Worm (Caenorhabditis elegans): ENCODE measurements around the gene cyp-13A10.
A peak's percentile ranks its signal among the peaks of the same experiment; 100 is the strongest.

Gene cyp-13A10

ce11 chrII:9617039-9617901 lies 45.4 kb downstream of the cyp-13A10 start, which contains the start of gene hal-3 (continued):
- no peak for TF ChIP-seq lir-3 (tag; optimal IDR thresholded peaks at IDR 0.05)
- TF ChIP-seq T20F7.1 (GFP tag; optimal IDR thresholded peaks at IDR 0.05), result no peak
- no peak for TF ChIP-seq nhr-11 (tag; optimal IDR thresholded peaks at IDR 0.05)
- TF ChIP-seq lin-39 (tag; optimal IDR thresholded peaks at IDR 0.05), result no peak
- no peak for TF ChIP-seq ceh-82 (tag; optimal IDR thresholded peaks at IDR 0.05)
- peak in 1 of 2 experiments; percentile 81 for TF ChIP-seq unc-62 (GFP tag; optimal IDR thresholded peaks at IDR 0.05 in 1 of 2)
- TF ChIP-seq unc-62 (tag; optimal IDR thresholded peaks at IDR 0.05), result no peak
- TF ChIP-seq lin-15B (tag; optimal IDR thresholded peaks at IDR 0.05), result no peak
- TF ChIP-seq lin-38 (GFP tag; IDR thresholded peaks at IDR 0.05), result 0 out of 2 replicates have a peak, but pooled peaks have one; percentile 33
- no peak for TF ChIP-seq ZK337.2 (GFP tag; IDR thresholded peaks at IDR 0.05)
- no peak for TF ChIP-seq nhr-111 (GFP tag; optimal IDR thresholded peaks at IDR 0.05)
- 0 out of 2 replicates have a peak, but pooled peaks have one; percentile 27 for TF ChIP-seq Y48G9A.11 (GFP tag; IDR thresholded peaks at IDR 0.05)
- no peak for TF ChIP-seq Y5F2A.4 (GFP tag; optimal IDR thresholded peaks at IDR 0.05)
- peak; percentile 10 for TF ChIP-seq nhr-237 (tag; optimal IDR thresholded peaks at IDR 0.05)
- TF ChIP-seq Y75B8A.6 (GFP tag; IDR thresholded peaks at IDR 0.05), result no peak
- no peak for TF ChIP-seq tag-97 (GFP tag; IDR thresholded peaks at IDR 0.05)
- 0 out of 2 replicates have a peak, but pooled peaks have one; percentile 4 for TF ChIP-seq madf-9 (GFP tag; conservative IDR thresholded peaks at IDR 0.05)
- TF ChIP-seq T26A8.4 (GFP tag; IDR thresholded peaks at IDR 0.05), result peak; percentile 39; the same call in 1 of the 2 replicates
- TF ChIP-seq spr-1 (tag; optimal IDR thresholded peaks at IDR 0.05), result no peak
- no peak for TF ChIP-seq set-16 (GFP tag; IDR thresholded peaks at IDR 0.05)
- no peak for TF ChIP-seq zip-2 (tag; optimal IDR thresholded peaks at IDR 0.05)
- no peak for TF ChIP-seq cey-2 (tag; optimal IDR thresholded peaks at IDR 0.05; ENCODE audit: borderline replicate concordance, insufficient read depth)
- TF ChIP-seq nhr-102 (tag; optimal IDR thresholded peaks at IDR 0.05), result peak; percentile 18
- TF ChIP-seq egl-27 (tag; optimal IDR thresholded peaks at IDR 0.05), result no peak
- no peak for TF ChIP-seq nhr-28 (tag; optimal IDR thresholded peaks at IDR 0.05)
- TF ChIP-seq F49E8.2 (tag; optimal IDR thresholded peaks at IDR 0.05; ENCODE audit: borderline replicate concordance), result no peak
- no peak for TF ChIP-seq ctbp-1 (GFP tag; IDR thresholded peaks at IDR 0.05)
- TF ChIP-seq F37D6.2 (tag; optimal IDR thresholded peaks at IDR 0.05), result no peak
- TF ChIP-seq hlh-30 (tag; optimal IDR thresholded peaks at IDR 0.05; ENCODE audit: insufficient read depth), result no peak
- TF ChIP-seq dmd-6 (GFP tag; IDR thresholded peaks at IDR 0.05), result no peak; the same call in 1 of the 2 replicates
- peak; percentile 39; the same call in 1 of the 2 replicates for TF ChIP-seq mdt-29 (GFP tag; IDR thresholded peaks at IDR 0.05)
- no peak for TF ChIP-seq tra-1 (GFP tag; IDR thresholded peaks at IDR 0.05)
- TF ChIP-seq ces-1 (GFP tag; optimal IDR thresholded peaks at IDR 0.05), result no peak
- no peak for TF ChIP-seq spr-3 (GFP tag; optimal IDR thresholded peaks at IDR 0.05)
- 0 out of 2 replicates have a peak, but pooled peaks have one; percentile 9 for TF ChIP-seq egl-43 (GFP tag; IDR thresholded peaks at IDR 0.05)
- TF ChIP-seq ceh-44 (GFP tag; IDR thresholded peaks at IDR 0.05), result no peak
- no peak for TF ChIP-seq ceh-32 (tag; optimal IDR thresholded peaks at IDR 0.05; ENCODE audit: poor library complexity)
- no peak for TF ChIP-seq rbr-2 (tag; optimal IDR thresholded peaks at IDR 0.05)
- TF ChIP-seq daf-19 (GFP tag; conservative IDR thresholded peaks at IDR 0.05), result no peak
- no peak for TF ChIP-seq zfp-2 (tag; optimal IDR thresholded peaks at IDR 0.05)
- TF ChIP-seq ztf-11 (tag; optimal IDR thresholded peaks at IDR 0.05), result no peak
- no peak for TF ChIP-seq lin-29 (GFP tag; IDR thresholded peaks at IDR 0.05)
- no peak for TF ChIP-seq F44E2.7 (GFP tag; IDR thresholded peaks at IDR 0.05)
- peak; percentile 18 for TF ChIP-seq sdz-12 (GFP tag; optimal IDR thresholded peaks at IDR 0.05)
- no peak for TF ChIP-seq madf-5 (GFP tag; IDR thresholded peaks at IDR 0.05)
- TF ChIP-seq ZK546.5 (tag; optimal IDR thresholded peaks at IDR 0.05), result no peak
- no peak for TF ChIP-seq Y105C5A.15 (GFP tag; IDR thresholded peaks at IDR 0.05)
- no peak for TF ChIP-seq skn-1 (tag; optimal IDR thresholded peaks at IDR 0.05)
- TF ChIP-seq nhr-6 (tag; optimal IDR thresholded peaks at IDR 0.05), result no peak
- no peak for TF ChIP-seq gei-8 (GFP tag; optimal IDR thresholded peaks at IDR 0.05)
